Worm (Caenorhabditis elegans) whole organism, L4/young adult: Measurements from ENCODE around the gene C18A3.3.

Experiments
- W03F9.2 ChIP-seq: fragments of 150-350 bp; optimal IDR thresholded peaks from 2 replicates; lab custom pipeline; 2014; ENCODE audit warnings: missing biosample characterization, missing genetic modification characterization
- him-1 ChIP-seq: sonication (generic microtip); optimal IDR thresholded peaks from 2 replicates; lab custom pipeline; 2016; ENCODE audit warnings: missing genotype, missing genetic modification reagents, missing genetic modification characterization, missing compliant biosample characterization

ce11 chrII:5748395-5748794 is 32.3 kb downstream of the C18A3.3 start:
- TF ChIP-seq him-1 (tag; lab: Kevin White, UChicago) (no peak), W03F9.2 (tag; lab: Kevin White, UChicago) (no peak)
